Fruit fly (Drosophila melanogaster) whole organism, embryonic: ENCODE data around the gene CG6023.
A peak's percentile ranks its signal among the peaks of the same experiment; 100 is the strongest.

Source experiments
- ATbp ChIP-seq: fragments of 200-800 bp; sonication (Bioruptor generic); optimal IDR thresholded peaks from 2 replicates; lab custom pipeline; 2017; ENCODE audit warnings: missing biosample characterization, mild to moderate bottlenecking, missing genetic modification characterization, missing genetic modification reagents
- Adf1 ChIP-seq: fragments of 200-800 bp; sonication (Bioruptor generic); IDR thresholded peaks from 2 replicates; pipeline ENCODE4 v1.3.6; 2022; ENCODE audit warnings: missing biosample characterization, missing genetic modification characterization
- Antp ChIP-seq: fragments of 200-800 bp; sonication (Bioruptor generic); optimal IDR thresholded peaks from 3 replicates; lab custom pipeline; 2016; ENCODE audit warnings: missing biosample characterization, missing genetic modification characterization
- Awh ChIP-seq: fragments of 200-800 bp; sonication (Bioruptor generic); IDR thresholded peaks from 2 replicates; pipeline ENCODE4, ENCODE4 v1.3.6; 2022; ENCODE audit warnings: missing biosample characterization, missing genetic modification characterization
- Bgb ChIP-seq: fragments of 200-800 bp; sonication (Bioruptor generic); IDR thresholded peaks from 2 replicates; pipeline ENCODE4 v1.3.6; 2022; ENCODE audit warnings: missing biosample characterization, missing genetic modification characterization; ENCODE audit not compliant: partially characterized antibody
- C15 ChIP-seq: fragments of 200-800 bp; sonication (Bioruptor generic); IDR thresholded peaks from 3 replicates; pipeline ENCODE4 v1.3.6; 2022; ENCODE audit warnings: missing biosample characterization, missing genetic modification characterization
- CG10366 ChIP-seq: fragments of 200-800 bp; sonication (Bioruptor generic); IDR thresholded peaks from 2 replicates; pipeline ENCODE4 v1.3.6; 2022; ENCODE audit warnings: missing biosample characterization, missing genetic modification characterization
- CG10543 ChIP-seq: fragments of 200-800 bp; sonication (Bioruptor generic); optimal IDR thresholded peaks from 3 replicates; lab custom pipeline; 2017; ENCODE audit warnings: missing biosample characterization, mild to moderate bottlenecking, missing genetic modification characterization, moderate library complexity
- CG10654 ChIP-seq: fragments of 200-800 bp; sonication (Bioruptor generic); optimal IDR thresholded peaks from 2 replicates; lab custom pipeline; 2016; ENCODE audit warnings: missing biosample characterization, missing genetic modification characterization
- CG11723 ChIP-seq: fragments of 200-800 bp; sonication (Bioruptor generic); optimal IDR thresholded peaks from 2 replicates; lab custom pipeline; 2017; ENCODE audit warnings: missing biosample characterization, mild to moderate bottlenecking, missing genetic modification characterization
- CG12219 ChIP-seq: fragments of 200-800 bp; sonication (Bioruptor generic); optimal IDR thresholded peaks from 3 replicates; lab custom pipeline; 2018; ENCODE audit warnings: missing biosample characterization, mild to moderate bottlenecking, missing genetic modification characterization
- CG12769 ChIP-seq: fragments of 200-800 bp; sonication (Bioruptor generic); optimal IDR thresholded peaks from 2 replicates; lab custom pipeline; 2019; ENCODE audit warnings: missing biosample characterization, mild to moderate bottlenecking, missing genetic modification characterization, moderate library complexity
- CG13123 ChIP-seq: fragments of 200-800 bp; sonication (Bioruptor generic); optimal IDR thresholded peaks from 2 replicates; lab custom pipeline; 2016; ENCODE audit warnings: missing biosample characterization, missing genetic modification characterization
- CG13894 ChIP-seq: fragments of 200-800 bp; sonication (Bioruptor generic); optimal IDR thresholded peaks from 3 replicates; lab custom pipeline; 2018; ENCODE audit warnings: missing biosample characterization, mild to moderate bottlenecking, missing genetic modification characterization, moderate library complexity
- CG14014 ChIP-seq: fragments of 200-800 bp; sonication (Bioruptor generic); IDR thresholded peaks from 2 replicates; pipeline ENCODE4 v1.3.6; 2022; ENCODE audit warnings: missing biosample characterization, missing genetic modification characterization
- CG14441 ChIP-seq: fragments of 200-800 bp; sonication (Bioruptor generic); IDR thresholded peaks from 2 replicates; pipeline ENCODE4 v1.3.6; 2022; ENCODE audit warnings: missing biosample characterization, missing genetic modification characterization
- CG14710 ChIP-seq: fragments of 200-800 bp; sonication (Bioruptor generic); optimal IDR thresholded peaks from 3 replicates; lab custom pipeline; 2019; ENCODE audit warnings: missing biosample characterization, mild to moderate bottlenecking, missing genetic modification characterization, moderate library complexity
- CG2678 ChIP-seq: fragments of 200-800 bp; sonication (Bioruptor generic); optimal IDR thresholded peaks from 3 replicates; lab custom pipeline; 2019; ENCODE audit warnings: missing biosample characterization, mild to moderate bottlenecking, missing genetic modification characterization, moderate library complexity
- CG2875 ChIP-seq: fragments of 200-800 bp; sonication (Bioruptor generic); optimal IDR thresholded peaks from 2 replicates; lab custom pipeline; 2017; ENCODE audit warnings: missing biosample characterization, mild to moderate bottlenecking, missing genetic modification characterization, missing genetic modification reagents
- CG30431 ChIP-seq: fragments of 200-800 bp; sonication (Bioruptor generic); optimal IDR thresholded peaks from 2 replicates; lab custom pipeline; 2017; ENCODE audit warnings: missing biosample characterization, missing genetic modification characterization
- CG3726 ChIP-seq: fragments of 200-800 bp; sonication (Bioruptor generic); IDR thresholded peaks from 3 replicates; pipeline ENCODE4, ENCODE4 v1.3.6; 2022; ENCODE audit warnings: missing biosample characterization, missing genetic modification characterization
- CG4360 ChIP-seq: fragments of 200-800 bp; sonication (Bioruptor generic); IDR thresholded peaks from 2 replicates; pipeline ENCODE4 v1.3.6; 2022; ENCODE audit warnings: missing biosample characterization, missing genetic modification characterization
- CG6689 ChIP-seq: fragments of 200-800 bp; sonication (Bioruptor generic); IDR thresholded peaks from 2 replicates; pipeline ENCODE4 v1.3.6; 2022; ENCODE audit warnings: missing biosample characterization, missing genetic modification characterization
- CG8765 ChIP-seq: fragments of 200-800 bp; sonication (Bioruptor generic); IDR thresholded peaks from 2 replicates; pipeline ENCODE4 v1.3.6; 2022; ENCODE audit warnings: missing biosample characterization, missing genetic modification characterization
- CG9215 ChIP-seq: fragments of 200-800 bp; sonication (Bioruptor generic); IDR thresholded peaks from 2 replicates; pipeline ENCODE4 v1.3.6; 2022; ENCODE audit warnings: missing biosample characterization, missing genetic modification characterization
- CG9817 ChIP-seq: fragments of 200-800 bp; sonication (Bioruptor generic); optimal IDR thresholded peaks from 2 replicates; lab custom pipeline; 2018; ENCODE audit warnings: missing biosample characterization, mild to moderate bottlenecking, missing genetic modification characterization, moderate library complexity
- GATAe ChIP-seq: fragments of 200-800 bp; sonication (Bioruptor generic); conservative IDR thresholded peaks from 2 replicates; pipeline ENCODE4 v1.3.6; 2022; ENCODE audit warnings: missing biosample characterization, missing genetic modification characterization
- Hr78 ChIP-seq, 2 experiments: fragments of 200-800 bp in 1 of 2; fragments of >200 bp in 1 of 2; sonication (Bioruptor generic) in 1 of 2; optimal IDR thresholded peaks; 2 replicates each; lab custom pipeline; 2017 to 2019; ENCODE audit warnings: missing biosample characterization in 2 of 2, missing genetic modification characterization in 2 of 2, mild to moderate bottlenecking in 1 of 2, moderate library complexity in 1 of 2
- Mad ChIP-seq: fragments of 200-800 bp; sonication (Bioruptor generic); optimal IDR thresholded peaks from 2 replicates; lab custom pipeline; 2016; ENCODE audit warnings: missing biosample characterization, missing genetic modification characterization
- Med ChIP-seq: fragments of 200-800 bp; sonication (Bioruptor generic); peaks from one replicate; lab custom pipeline; 2016; ENCODE audit warnings: missing biosample characterization, missing genetic modification characterization, mild to moderate bottlenecking, inconsistent platforms, moderate library complexity
- Nf-YB ChIP-seq: fragments of 200-800 bp; sonication (Bioruptor generic); optimal IDR thresholded peaks from 3 replicates; lab custom pipeline; 2019; ENCODE audit warnings: missing biosample characterization, mild to moderate bottlenecking, missing genetic modification characterization, moderate library complexity
- Nf-YC ChIP-seq: fragments of 200-800 bp; optimal IDR thresholded peaks from 3 replicates; lab custom pipeline; 2019; ENCODE audit warnings: missing biosample characterization, mild to moderate bottlenecking, missing genetic modification characterization, moderate library complexity
- Opbp ChIP-seq: fragments of 200-800 bp; sonication (Bioruptor generic); IDR thresholded peaks from 3 replicates; pipeline ENCODE4 v1.3.6; 2022; ENCODE audit warnings: missing biosample characterization, missing genetic modification characterization; ENCODE audit not compliant: partially characterized antibody
- Sox102F ChIP-seq: fragments of 200-800 bp; sonication (Bioruptor generic); optimal IDR thresholded peaks from 2 replicates; lab custom pipeline; 2018; ENCODE audit warnings: missing biosample characterization, mild to moderate bottlenecking, missing genetic modification characterization, moderate library complexity
- abd-A ChIP-seq: fragments of 200-800 bp; sonication (Bioruptor generic); optimal IDR thresholded peaks from 3 replicates; lab custom pipeline; 2019; ENCODE audit warnings: missing biosample characterization, mild to moderate bottlenecking, missing genetic modification characterization, moderate library complexity
- crol ChIP-seq: fragments of 200-800 bp; sonication (Bioruptor generic); IDR thresholded peaks from 2 replicates; pipeline ENCODE4 v1.3.6; 2022; ENCODE audit warnings: missing biosample characterization, missing genetic modification characterization
- dm ChIP-seq: fragments of 200-800 bp; sonication (Bioruptor generic); optimal IDR thresholded peaks from 3 replicates; lab custom pipeline; 2016; ENCODE audit warnings: missing biosample characterization, missing genetic modification characterization
- gem ChIP-seq: fragments of 200-800 bp; sonication (Bioruptor generic); optimal IDR thresholded peaks from 2 replicates; lab custom pipeline; 2019; ENCODE audit warnings: missing biosample characterization, mild to moderate bottlenecking, missing genetic modification characterization, moderate library complexity
- inv ChIP-seq: fragments of 200-800 bp; sonication (Bioruptor generic); IDR thresholded peaks from 2 replicates; pipeline ENCODE4 v1.3.6; 2022; ENCODE audit warnings: missing biosample characterization, missing genetic modification characterization; ENCODE audit not compliant: partially characterized antibody
- klu ChIP-seq: fragments of 200-800 bp; sonication (Bioruptor generic); IDR thresholded peaks from 2 replicates; pipeline ENCODE4 v1.3.6; 2022; ENCODE audit warnings: missing biosample characterization, missing genetic modification characterization
- luna ChIP-seq: fragments of 200-800 bp; sonication (Bioruptor generic); optimal IDR thresholded peaks from 2 replicates; lab custom pipeline; 2016; ENCODE audit warnings: missing biosample characterization, missing genetic modification characterization
- nmo ChIP-seq: fragments of 200-800 bp; sonication (Bioruptor generic); optimal IDR thresholded peaks from 2 replicates; lab custom pipeline; 2018; ENCODE audit warnings: missing biosample characterization, mild to moderate bottlenecking, missing genetic modification characterization, moderate library complexity
- pho ChIP-seq: fragments of 200-800 bp; sonication (Bioruptor generic); optimal IDR thresholded peaks from 2 replicates; lab custom pipeline; 2016; ENCODE audit warnings: missing biosample characterization, missing genetic modification characterization
- rib ChIP-seq: fragments of 200-800 bp; sonication (Bioruptor generic); IDR thresholded peaks from 2 replicates; pipeline ENCODE4 v1.3.6; 2022; ENCODE audit warnings: missing biosample characterization, missing genetic modification characterization
- ssp ChIP-seq: fragments of 200-800 bp; sonication (Bioruptor generic); IDR thresholded peaks from 2 replicates; pipeline ENCODE4 v1.3.6; 2022; ENCODE audit warnings: missing biosample characterization, missing genetic modification characterization
- tna ChIP-seq: fragments of 200-800 bp; sonication (Bioruptor generic); IDR thresholded peaks from 2 replicates; pipeline ENCODE4 v1.3.6; 2022; ENCODE audit warnings: missing biosample characterization, missing genetic modification characterization; ENCODE audit not compliant: partially characterized antibody
- wdn ChIP-seq: fragments of 200-800 bp; sonication (Bioruptor generic); IDR thresholded peaks from 2 replicates; pipeline ENCODE4 v1.3.6; 2022; ENCODE audit warnings: missing biosample characterization, missing genetic modification characterization
- zfh2 ChIP-seq: fragments of 200-800 bp; sonication (Bioruptor generic); optimal IDR thresholded peaks from 2 replicates; lab custom pipeline; 2016; ENCODE audit warnings: missing biosample characterization, missing genetic modification characterization

Gene CG6023

dm6 chrX:18366033-18366850 lies 45.2 kb upstream of the CG6023 start, which contains the start of gene CrebB (continued):
- TF ChIP-seq Med (GFP tag; lab: Kevin White, UChicago) (peak; percentile 91), Awh (no peak), CG9817 (tag; lab: Kevin White, UChicago) (peak; percentile 21), CG6689 (peak; percentile 69), CG9215 (GFP tag; lab: Robert Waterston, UW) (no peak; the same call in 1 of the 2 replicates), CG13894 (peak; percentile 13), inv (GFP tag; lab: Robert Waterston, UW) (0 out of 2 replicates have a peak, but pooled peaks have one; percentile 28), CG10543 (peak; percentile 97), CG11723 (no peak), Antp (GFP tag; lab: Kevin White, UChicago) (peak; percentile 36), CG14014 (GFP tag; lab: Robert Waterston, UW) (peak; percentile 43; the same call in 1 of the 2 replicates), GATAe (peak; percentile 91), dm (GFP tag; lab: Kevin White, UChicago) (peak; percentile 10), crol (GFP tag; lab: Robert Waterston, UW) (peak; percentile 100), Nf-YB (GFP tag; lab: Kevin White, UChicago) (peak; percentile 24), pho (GFP tag; lab: Kevin White, UChicago) (no peak), CG4360 (peak; percentile 26; the same call in 1 of the 2 replicates), Opbp (no peak), CG14441 (GFP tag; lab: Robert Waterston, UW) (peak; percentile 60), luna (no peak), CG13123 (GFP tag; lab: Kevin White, UChicago) (no peak), CG10366 (GFP tag; lab: Robert Waterston, UW) (peak; percentile 34; the same call in 1 of the 2 replicates), klu (peak; percentile 92), CG8765 (GFP tag; lab: Robert Waterston, UW) (no peak), abd-A (tag; lab: Kevin White, UChicago) (peak; percentile 98), CG10654 (no peak), wdn (0 out of 2 replicates have a peak, but pooled peaks have one; percentile 5), CG12769 (tag; lab: Kevin White, UChicago) (peak; percentile 90), zfh2 (GFP tag; lab: Kevin White, UChicago) (peak; percentile 9), gem (tag; lab: Kevin White, UChicago) (peak; percentile 30), CG2678 (tag; lab: Kevin White, UChicago) (peak; percentile 14), tna (GFP tag; lab: Robert Waterston, UW) (no peak), Adf1 (GFP tag; lab: Robert Waterston, UW) (peak; percentile 98), nmo (GFP tag; lab: Kevin White, UChicago) (peak; percentile 7), Bgb (no peak), ATbp (GFP tag; lab: Kevin White, UChicago) (no peak), ssp (GFP tag; lab: Robert Waterston, UW) (peak; percentile 20; the same call in 1 of the 2 replicates), Nf-YC (tag; lab: Kevin White, UChicago) (peak; percentile 81), rib (GFP tag; lab: Robert Waterston, UW) (peak; percentile 34; the same call in 1 of the 2 replicates), Sox102F (GFP tag; lab: Kevin White, UChicago) (peak; percentile 19), Hr78 (GFP tag; optimal IDR thresholded peaks at IDR 0.05; lab: Kevin White, UChicago) (peak in 1 of 2 experiments; percentile 91), CG3726 (GFP tag; lab: Robert Waterston, UW) (0 out of 3 replicates have a peak, but pooled peaks have one; percentile 9), C15 (GFP tag; lab: Robert Waterston, UW) (no peak), CG30431 (GFP tag; lab: Kevin White, UChicago) (no peak), CG14710 (tag; lab: Kevin White, UChicago) (peak; percentile 24), CG2875 (peak; percentile 12), Mad (GFP tag; lab: Kevin White, UChicago) (no peak), CG12219 (GFP tag; lab: Kevin White, UChicago) (peak; percentile 35)
